Worm (Caenorhabditis elegans): ENCODE measurements around the gene trip-4.

DNA sequence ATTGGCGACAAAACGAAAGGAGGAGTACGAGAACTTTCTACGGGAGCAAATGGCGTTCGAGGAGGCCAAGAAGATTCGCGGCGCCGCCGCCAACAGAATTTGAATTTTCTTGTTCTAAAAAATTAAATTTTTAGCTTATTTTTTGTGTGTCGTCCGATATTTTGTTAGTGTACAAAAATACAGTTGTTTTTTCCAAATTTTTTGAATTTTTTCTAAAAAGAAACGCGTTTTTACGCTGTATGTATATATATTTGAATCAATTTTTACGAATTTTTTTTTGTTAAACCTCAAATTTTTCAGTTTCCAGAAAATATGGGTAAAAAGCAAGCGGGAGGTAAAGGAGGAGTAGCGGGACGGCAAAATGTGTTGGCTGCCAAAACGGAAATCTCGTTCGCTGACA is at the start of gene trip-4:
- TF ChIP-seq flt-1 (GFP tag; IDR thresholded peaks at IDR 0.05) = no peak
- TF ChIP-seq ref-1 (GFP tag; conservative IDR thresholded peaks at IDR 0.05) = no peak
- no peak for TF ChIP-seq klf-2 (GFP tag; conservative IDR thresholded peaks at IDR 0.05)
- no peak for TF ChIP-seq ztf-23 (GFP tag; IDR thresholded peaks at IDR 0.05)

Measured in whole organism, midembryonic.